Fruit fly (Drosophila melanogaster): ENCODE measurements around the gene prage.

dm6 chrX:1845413-1845951 is 72.0 kb downstream of the prage start:
- TF ChIP-seq CG7368 (GFP tag; optimal IDR thresholded peaks at IDR 0.05): no peak
- no peak for TF ChIP-seq CG16779 (tag; optimal IDR thresholded peaks at IDR 0.05)
- no peak for TF ChIP-seq CG11762 (GFP tag; optimal IDR thresholded peaks at IDR 0.05; ENCODE audit: insufficient read depth)
- TF ChIP-seq CG8119 (GFP tag; IDR thresholded peaks at IDR 0.05): no peak
- TF ChIP-seq Blimp-1 (GFP tag; optimal IDR thresholded peaks at IDR 0.05): no peak
- no peak for TF ChIP-seq CG10669 (GFP tag; optimal IDR thresholded peaks at IDR 0.05)
- TF ChIP-seq Eip75B (GFP tag; optimal IDR thresholded peaks at IDR 0.05): no peak
- no peak for TF ChIP-seq eg (GFP tag; IDR thresholded peaks at IDR 0.05)
- no peak for TF ChIP-seq CG6854 (GFP tag; optimal IDR thresholded peaks at IDR 0.05)
- no peak for TF ChIP-seq Ets96B (tag; optimal IDR thresholded peaks at IDR 0.05)
